Worm (Caenorhabditis elegans) whole organism, L4 larva: ENCODE measurements around the gene gmn-1.

ENCODE experiments used
- F26F4.8 ChIP-seq: fragments of 200-800 bp; sonication (Bioruptor generic); conservative IDR thresholded peaks from 2 replicates; pipeline ENCODE4 v1.3.6; 2022; ENCODE audit warnings: missing genetic modification characterization, missing compliant biosample characterization
- F44E2.7 ChIP-seq: fragments of 200-800 bp; sonication (Bioruptor generic); IDR thresholded peaks from 2 replicates; pipeline ENCODE4 v2.1.2; 2022; ENCODE audit warnings: missing genetic modification characterization, missing compliant biosample characterization
- R02D3.7 ChIP-seq: fragments of 150-350 bp; sonication (generic microtip); optimal IDR thresholded peaks from 3 replicates; lab custom pipeline; 2014; ENCODE audit warnings: missing biosample characterization, missing genetic modification characterization
- T20F7.1 ChIP-seq: fragments of 200-800 bp; sonication (Bioruptor generic); optimal IDR thresholded peaks from 2 replicates; lab custom pipeline; 2018; ENCODE audit warnings: mild to moderate bottlenecking, missing genetic modification characterization, missing compliant biosample characterization
- Y75B8A.6 ChIP-seq: fragments of 200-800 bp; sonication (Bioruptor generic); IDR thresholded peaks from 2 replicates; pipeline ENCODE4 v1.3.6; 2022; ENCODE audit warnings: missing genetic modification reagents, missing genetic modification characterization, missing compliant biosample characterization
- ZK337.2 ChIP-seq: fragments of 200-800 bp; sonication (Bioruptor generic); IDR thresholded peaks from 2 replicates; pipeline ENCODE4 v1.3.6; 2022; ENCODE audit warnings: missing genetic modification reagents, missing genetic modification characterization, missing compliant biosample characterization
- aha-1 ChIP-seq: fragments of 150-350 bp; peaks from one replicate; lab custom pipeline; 2014; ENCODE audit warnings: missing biosample characterization, missing genetic modification characterization
- aly-2 ChIP-seq: sonication (generic microtip); optimal IDR thresholded peaks from 2 replicates; lab custom pipeline; 2018; ENCODE audit warnings: missing biosample characterization, missing genetic modification characterization
- arid-1 ChIP-seq: fragments of 200-800 bp; sonication (Bioruptor generic); conservative IDR thresholded peaks from 2 replicates; pipeline ENCODE4 v1.3.6; 2022; ENCODE audit warnings: missing genetic modification reagents, missing genetic modification characterization, missing compliant biosample characterization
- ceh-62 ChIP-seq: sonication (generic microtip); optimal IDR thresholded peaks from 2 replicates; lab custom pipeline; 2017; ENCODE audit warnings: missing biosample characterization, missing genetic modification characterization
- ceh-82 ChIP-seq: sonication (generic microtip); optimal IDR thresholded peaks from 2 replicates; lab custom pipeline; 2017; ENCODE audit warnings: missing biosample characterization, missing genetic modification characterization
- daf-12 ChIP-seq: fragments of 150-350 bp; optimal IDR thresholded peaks from 2 replicates; lab custom pipeline; 2014; ENCODE audit warnings: missing biosample characterization, missing genetic modification reagents, missing genetic modification characterization
- daf-19 ChIP-seq: fragments of 200-800 bp; sonication (Bioruptor generic); conservative IDR thresholded peaks from 2 replicates; pipeline ENCODE4 v1.3.6; 2022; ENCODE audit warnings: missing genetic modification characterization, missing compliant biosample characterization
- dmd-8 ChIP-seq: fragments of 200-800 bp; sonication (Bioruptor generic); IDR thresholded peaks from 2 replicates; pipeline ENCODE4 v1.3.6; 2022; ENCODE audit warnings: missing genetic modification characterization, missing compliant biosample characterization
- dpl-1 ChIP-seq: fragments of 150-350 bp; optimal IDR thresholded peaks from 2 replicates; lab custom pipeline; 2014; ENCODE audit warnings: missing biosample characterization, missing genetic modification reagents, missing genetic modification characterization
- egl-27 ChIP-seq: sonication (generic microtip); optimal IDR thresholded peaks from 3 replicates; lab custom pipeline; 2017; ENCODE audit warnings: missing biosample characterization, missing genetic modification reagents, missing genetic modification characterization
- egl-43 ChIP-seq: fragments of 200-800 bp; sonication (Bioruptor generic); IDR thresholded peaks from 2 replicates; pipeline ENCODE4 v1.3.6; 2022; ENCODE audit warnings: missing genetic modification reagents, missing genetic modification characterization, missing compliant biosample characterization
- fkh-10 ChIP-seq: fragments of 150-350 bp; optimal IDR thresholded peaks from 2 replicates; lab custom pipeline; 2014; ENCODE audit warnings: missing biosample characterization, missing genetic modification reagents, missing genetic modification characterization
- gei-8 ChIP-seq: fragments of 200-800 bp; sonication (Bioruptor generic); optimal IDR thresholded peaks from 2 replicates; lab custom pipeline; 2018; ENCODE audit warnings: mild to moderate bottlenecking, missing genetic modification characterization, missing compliant biosample characterization
- hif-1 ChIP-seq, 2 experiments: sonication (generic microtip); optimal IDR thresholded peaks; 2 replicates each; lab custom pipeline; 2016 to 2017; ENCODE audit warnings: missing compliant biosample characterization in 2 of 2, missing genetic modification characterization in 2 of 2, missing genetic modification reagents in 2 of 2, missing genotype in 2 of 2, mild to moderate bottlenecking in 1 of 2
- hmg-1.1 ChIP-seq: fragments of 200-800 bp; sonication (Bioruptor generic); IDR thresholded peaks from 2 replicates; pipeline ENCODE4 v1.3.6; 2022; ENCODE audit warnings: missing genetic modification reagents, missing genetic modification characterization, missing compliant biosample characterization
- jun-1 ChIP-seq: fragments of 150-350 bp; optimal IDR thresholded peaks from 2 replicates; lab custom pipeline; 2014; ENCODE audit warnings: missing biosample characterization, missing genetic modification reagents, missing genetic modification characterization
- lim-7 ChIP-seq: fragments of 200-800 bp; sonication (Bioruptor generic); IDR thresholded peaks from 2 replicates; pipeline ENCODE4 v1.3.6; 2022; ENCODE audit warnings: missing genetic modification characterization, missing compliant biosample characterization
- lin-13 ChIP-seq: fragments of 150-350 bp; optimal IDR thresholded peaks from 2 replicates; lab custom pipeline; 2014; ENCODE audit warnings: missing biosample characterization, missing genetic modification reagents, missing genetic modification characterization
- lir-3 ChIP-seq: sonication (generic microtip); optimal IDR thresholded peaks from 2 replicates; lab custom pipeline; 2016; ENCODE audit warnings: mild to moderate bottlenecking, missing genetic modification characterization, missing compliant biosample characterization
- lsy-2 ChIP-seq, 2 experiments: fragments of 150-350 bp in 1 of 2; sonication (generic microtip) in 1 of 2; optimal IDR thresholded peaks; 2 replicates each; lab custom pipeline; 2014 to 2017; ENCODE audit warnings: missing biosample characterization in 2 of 2, missing genetic modification characterization in 2 of 2
- mdl-1 ChIP-seq, 2 experiments: fragments of 150-350 bp in 1 of 2; sonication (generic microtip) in 1 of 2; optimal IDR thresholded peaks; 2 replicates each; lab custom pipeline; 2014 to 2017; ENCODE audit warnings: missing biosample characterization in 2 of 2, missing genetic modification characterization in 2 of 2
- mdt-29 ChIP-seq: fragments of 200-800 bp; sonication (Bioruptor generic); IDR thresholded peaks from 2 replicates; pipeline ENCODE4 v1.3.6; 2022; ENCODE audit warnings: missing genetic modification reagents, missing genetic modification characterization, missing compliant biosample characterization
- mxl-3 ChIP-seq: fragments of 200-800 bp; sonication (Bioruptor generic); optimal IDR thresholded peaks from 2 replicates; lab custom pipeline; 2018; ENCODE audit warnings: mild to moderate bottlenecking, missing genetic modification characterization, missing compliant biosample characterization
- nhr-237 ChIP-seq: sonication (generic microtip); optimal IDR thresholded peaks from 2 replicates; lab custom pipeline; 2017; ENCODE audit warnings: missing biosample characterization, missing genetic modification characterization
- nhr-28 ChIP-seq: fragments of 150-350 bp; optimal IDR thresholded peaks from 2 replicates; lab custom pipeline; 2014; ENCODE audit warnings: missing biosample characterization, missing genetic modification characterization
- nhr-41 ChIP-seq: fragments of 200-800 bp; sonication (Bioruptor generic); IDR thresholded peaks from 2 replicates; pipeline ENCODE4 v1.3.6; 2022; ENCODE audit warnings: missing genetic modification reagents, missing genetic modification characterization, missing compliant biosample characterization
- nhr-6 ChIP-seq: fragments of 150-350 bp; optimal IDR thresholded peaks from 2 replicates; lab custom pipeline; 2014; ENCODE audit warnings: missing biosample characterization, missing genetic modification characterization
- nhr-77 ChIP-seq: fragments of 150-350 bp; optimal IDR thresholded peaks from 2 replicates; lab custom pipeline; 2014; ENCODE audit warnings: missing biosample characterization, missing genetic modification characterization
- pha-4 ChIP-seq, 2 experiments: fragments of 150-350 bp in 1 of 2; fragments of 200-800 bp in 1 of 2; sonication (Bioruptor generic) in 1 of 2; IDR thresholded peaks in 1 of 2; optimal IDR thresholded peaks in 1 of 2; 2 replicates each; pipeline versions ENCODE4 v1.3.6 to Lab custom; 2014 to 2022; ENCODE audit warnings: missing genetic modification characterization in 2 of 2, missing genetic modification reagents in 2 of 2, missing biosample characterization in 1 of 2, missing compliant biosample characterization in 1 of 2
- php-3 ChIP-seq: fragments of 200-800 bp; sonication (Bioruptor generic); IDR thresholded peaks from 2 replicates; pipeline ENCODE4 v1.3.6; 2022; ENCODE audit warnings: missing genetic modification reagents, missing genetic modification characterization, missing compliant biosample characterization
- saeg-2 ChIP-seq: fragments of 200-800 bp; sonication (Bioruptor generic); IDR thresholded peaks from 2 replicates; pipeline ENCODE4 v1.3.6; 2022; ENCODE audit warnings: missing genetic modification reagents, missing genetic modification characterization, missing compliant biosample characterization
- set-16 ChIP-seq: fragments of 200-800 bp; sonication (Bioruptor generic); IDR thresholded peaks from 2 replicates; pipeline ENCODE4 v1.3.6; 2022; ENCODE audit warnings: missing genetic modification reagents, missing genetic modification characterization, missing compliant biosample characterization
- spr-3 ChIP-seq: fragments of 200-800 bp; sonication (Bioruptor generic); optimal IDR thresholded peaks from 2 replicates; lab custom pipeline; 2018; ENCODE audit warnings: mild to moderate bottlenecking, missing genetic modification characterization, missing compliant biosample characterization
- unc-130 ChIP-seq: sonication (generic microtip); optimal IDR thresholded peaks from 2 replicates; lab custom pipeline; 2016; ENCODE audit warnings: missing genetic modification reagents, missing genetic modification characterization, missing compliant biosample characterization
- unc-39 ChIP-seq: sonication (generic microtip); optimal IDR thresholded peaks from 2 replicates; lab custom pipeline; 2017; ENCODE audit warnings: missing biosample characterization, missing genetic modification characterization
- unc-62 ChIP-seq, 3 experiments: fragments of 150-350 bp in 1 of 3; sonication (generic microtip); optimal IDR thresholded peaks in 2 of 3; peaks in 1 of 3; 1 replicate in 1 of 3; 2 replicates in 2 of 3; lab custom pipeline; 2014 to 2017; ENCODE audit warnings: missing biosample characterization in 3 of 3, missing genetic modification characterization in 3 of 3, missing genetic modification reagents in 3 of 3, missing genotype in 1 of 3
- zfp-3 ChIP-seq: fragments of 200-800 bp; sonication (Bioruptor generic); conservative IDR thresholded peaks from 2 replicates; pipeline ENCODE4 v1.3.6; 2022; ENCODE audit warnings: missing genetic modification reagents, missing genetic modification characterization, missing compliant biosample characterization
- zip-11 ChIP-seq: fragments of 200-800 bp; sonication (Bioruptor generic); IDR thresholded peaks from 2 replicates; pipeline ENCODE4 v1.3.6; 2022; ENCODE audit warnings: missing genetic modification characterization, missing compliant biosample characterization

The gmn-1 gene

DNA sequence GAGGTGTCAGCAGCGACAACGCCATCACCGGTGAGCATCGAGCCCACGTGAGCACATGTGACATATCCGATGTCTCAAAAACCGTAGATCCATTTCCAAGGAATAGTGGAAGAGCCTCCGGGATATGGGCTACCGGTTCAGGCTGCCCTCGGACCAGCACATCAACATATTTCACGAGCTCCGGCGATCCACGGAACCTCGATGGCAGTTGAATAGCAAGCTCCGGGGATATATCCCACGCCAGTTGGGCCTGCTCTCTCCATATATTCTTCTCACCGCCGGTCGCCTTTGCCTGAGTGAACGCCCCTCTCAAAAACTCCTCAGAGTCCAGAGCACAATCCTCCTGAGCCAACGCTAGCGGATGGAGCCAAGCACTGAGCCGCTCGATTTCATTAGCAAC is 34.7 kb upstream of the gmn-1 start:
- TF ChIP-seq lim-7 (GFP tag; lab: Robert Waterston, UW) (no peak), set-16 (GFP tag; lab: Robert Waterston, UW) (peak; percentile 56), F26F4.8 (GFP tag; lab: Robert Waterston, UW) (0 out of 2 replicates have a peak, but pooled peaks have one; percentile 5), dmd-8 (GFP tag; lab: Robert Waterston, UW) (no peak)

DNA sequence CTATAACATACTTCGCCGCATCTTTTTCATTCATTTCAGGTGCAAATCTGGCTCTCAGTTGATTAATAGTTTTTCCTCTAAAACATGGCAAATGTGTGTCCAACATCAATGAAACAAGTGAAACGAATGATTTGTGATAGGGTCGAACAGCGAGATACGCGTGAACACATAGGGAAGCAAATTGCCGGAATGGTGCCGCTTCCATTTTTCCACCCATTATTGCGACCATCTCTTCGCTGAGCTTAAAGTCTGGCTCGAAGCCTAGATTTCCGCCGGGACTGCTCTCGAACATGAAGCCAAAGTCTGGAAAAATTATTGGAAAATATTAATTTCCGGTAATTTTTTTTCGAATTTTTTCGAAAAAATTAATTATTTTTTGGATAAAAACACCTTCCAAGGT is 28.2 kb upstream of the gmn-1 start:
- TF ChIP-seq aha-1 (tag; lab: Kevin White, UChicago) (peak; percentile 91), jun-1 (no peak)

DNA sequence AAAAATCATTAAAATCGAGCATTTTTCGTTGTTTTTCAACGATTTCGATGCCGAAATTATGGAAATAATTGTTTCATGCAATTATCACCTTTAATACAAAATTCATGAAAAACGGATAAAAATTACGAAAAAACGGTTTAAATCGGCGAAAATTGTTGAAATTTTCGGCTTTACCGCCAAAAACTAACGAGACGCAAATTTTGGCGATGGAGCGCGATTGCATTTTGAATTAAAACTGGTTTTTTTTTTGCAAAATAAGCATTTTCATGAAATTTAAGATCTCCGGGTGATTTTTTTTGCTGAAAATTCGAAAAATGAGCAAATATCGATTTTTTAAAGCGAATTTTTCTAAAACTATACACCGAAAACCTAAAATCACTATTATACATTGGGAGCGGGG is 26.0 kb upstream of the gmn-1 start:
- no peak for TF ChIP-seq daf-12
- TF ChIP-seq pha-4 (GFP tag; IDR thresholded peaks at IDR 0.05; lab: Robert Waterston, UW) = peak; percentile 12; the same call in 1 of the 2 replicates
- TF ChIP-seq pha-4 (tag; optimal IDR thresholded peaks at IDR 0.05; lab: Kevin White, UChicago) = no peak

DNA sequence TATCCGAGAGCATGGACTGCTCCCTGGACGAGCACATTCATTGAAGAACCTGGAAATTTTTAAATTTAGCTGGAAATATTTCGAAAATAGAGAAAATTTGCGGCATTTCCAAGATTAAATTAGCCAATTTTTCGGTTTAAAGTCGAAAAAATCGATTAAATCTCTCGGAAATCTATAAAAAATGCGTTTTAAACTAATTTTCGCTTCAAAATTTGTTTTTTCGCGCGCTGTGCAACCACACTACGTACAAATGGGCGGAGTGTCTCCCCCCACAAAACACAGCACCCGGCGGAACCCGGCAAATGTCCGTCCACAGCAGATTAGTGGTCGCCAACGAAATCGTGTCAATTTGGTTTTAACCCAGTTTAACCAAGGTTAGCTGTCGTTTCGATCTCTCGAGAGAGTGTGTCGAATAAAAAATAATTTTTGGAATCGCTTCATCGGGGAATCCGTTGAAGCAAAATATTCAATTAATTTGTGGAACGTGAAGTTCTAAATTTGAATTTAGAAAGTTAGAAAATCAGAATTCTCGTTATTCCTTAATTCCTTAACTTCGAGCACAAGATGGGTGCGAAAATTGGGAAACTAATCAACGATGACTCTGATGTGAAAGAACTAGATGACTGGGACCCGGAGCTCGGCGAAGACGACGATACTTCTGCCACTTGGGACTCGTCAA is 25.1 kb upstream of the gmn-1 start, which contains the start of the genes tim-1 and Y75B8A.23:
Gene tim-1 (minus strand): TSS at position 51 of the 679 bp plus-strand sequence.
Gene Y75B8A.23 (plus strand): TSS at position 547 of the 679 bp plus-strand sequence.
- TF ChIP-seq ZK337.2 (peak; percentile 42; the same call in 1 of the 2 replicates), mdt-29 (GFP tag; lab: Robert Waterston, UW) (peak; percentile 92), fkh-10 (peak; percentile 32), unc-62 (GFP tag; optimal IDR thresholded peaks at IDR 0.05 in 1 of 2; lab: Kevin White, UChicago) (peak in 1 of 2 experiments; percentile 97), unc-62 (tag; optimal IDR thresholded peaks at IDR 0.05; lab: Kevin White, UChicago) (no peak), nhr-6 (tag; lab: Kevin White, UChicago) (peak; percentile 91), unc-39 (tag; lab: Kevin White, UChicago) (no peak), gei-8 (GFP tag; lab: Kevin White, UChicago) (peak; percentile 60), php-3 (GFP tag; lab: Robert Waterston, UW) (peak; percentile 50; the same call in 1 of the 2 replicates), nhr-28 (tag; lab: Kevin White, UChicago) (peak; percentile 92), zfp-3 (peak; percentile 91), nhr-41 (GFP tag; lab: Robert Waterston, UW) (peak; percentile 62), lin-13 (GFP tag; lab: Kevin White, UChicago) (peak; percentile 95), F44E2.7 (GFP tag; lab: Robert Waterston, UW) (0 out of 2 replicates have a peak, but pooled peaks have one; percentile 34), spr-3 (GFP tag; lab: Kevin White, UChicago) (peak; percentile 90), zip-11 (GFP tag; lab: Robert Waterston, UW) (no peak), pha-4 (GFP tag; IDR thresholded peaks at IDR 0.05; lab: Robert Waterston, UW) (peak; percentile 81; the same call in 1 of the 2 replicates), pha-4 (tag; optimal IDR thresholded peaks at IDR 0.05; lab: Kevin White, UChicago) (no peak), daf-19 (GFP tag; lab: Robert Waterston, UW) (no peak), hmg-1.1 (GFP tag; lab: Robert Waterston, UW) (peak; percentile 91), nhr-237 (no peak), unc-130 (GFP tag; lab: Kevin White, UChicago) (peak; percentile 88), hif-1 (tag; optimal IDR thresholded peaks at IDR 0.05; lab: Kevin White, UChicago) (peak; percentile 24 to 73), aly-2 (no peak), Y75B8A.6 (GFP tag; lab: Robert Waterston, UW) (no peak), ceh-82 (no peak), nhr-77 (tag; lab: Kevin White, UChicago) (peak; percentile 92), egl-43 (peak; percentile 80), ceh-62 (tag; lab: Kevin White, UChicago) (no peak), lsy-2 (tag; optimal IDR thresholded peaks at IDR 0.05; lab: Kevin White, UChicago) (peak; percentile 42 to 95), T20F7.1 (GFP tag; lab: Kevin White, UChicago) (no peak), saeg-2 (no peak), dpl-1 (GFP tag; lab: Kevin White, UChicago) (peak; percentile 98), mdl-1 (tag; optimal IDR thresholded peaks at IDR 0.05; lab: Kevin White, UChicago) (peak; percentile 49 to 73), lir-3 (tag; lab: Kevin White, UChicago) (peak; percentile 37), egl-27 (tag; lab: Kevin White, UChicago) (peak; percentile 11), arid-1 (GFP tag; lab: Robert Waterston, UW) (peak; percentile 89), R02D3.7 (tag; lab: Kevin White, UChicago) (peak; percentile 33), mxl-3 (no peak)
